Worm (Caenorhabditis elegans) whole organism, young adult: ENCODE results near the gene T08B1.1.

Source experiments
- F22D6.2 ChIP-seq: sonication (generic microtip); optimal IDR thresholded peaks from 2 replicates; lab custom pipeline; 2016; ENCODE audit warnings: mild to moderate bottlenecking, missing genetic modification characterization, missing compliant biosample characterization
- F37B4.10 ChIP-seq: fragments of 200-800 bp; sonication (Bioruptor generic); IDR thresholded peaks from 2 replicates; pipeline ENCODE4 v1.3.6; 2022; ENCODE audit warnings: missing genetic modification characterization, missing compliant biosample characterization
- F49E8.2 ChIP-seq: sonication (generic microtip); optimal IDR thresholded peaks from 3 replicates; lab custom pipeline; 2017; ENCODE audit warnings: missing genetic modification characterization, mild to moderate bottlenecking, missing compliant biosample characterization, antibody characterized with exemption, moderate library complexity; ENCODE audit not compliant: insufficient read depth
- F52B5.7 ChIP-seq: sonication (generic microtip); optimal IDR thresholded peaks from 2 replicates; lab custom pipeline; 2016; ENCODE audit warnings: mild to moderate bottlenecking, missing genetic modification characterization, missing compliant biosample characterization
- F57A8.1 ChIP-seq: fragments of 200-800 bp; sonication (Bioruptor generic); optimal IDR thresholded peaks from 2 replicates; lab custom pipeline; 2018; ENCODE audit warnings: mild to moderate bottlenecking, missing genetic modification characterization, moderate library complexity, missing compliant biosample characterization
- T26A5.8 ChIP-seq: sonication (generic microtip); optimal IDR thresholded peaks from 2 replicates; lab custom pipeline; 2016; ENCODE audit warnings: missing genetic modification characterization, missing compliant biosample characterization
- Y53G8AR.9 ChIP-seq: fragments of 200-800 bp; sonication (Bioruptor generic); conservative IDR thresholded peaks from 2 replicates; pipeline ENCODE4 v1.3.6; 2022; ENCODE audit warnings: missing genetic modification reagents, missing genetic modification characterization, missing compliant biosample characterization
- attf-6 ChIP-seq: fragments of 200-800 bp; sonication (Bioruptor generic); IDR thresholded peaks from 2 replicates; pipeline ENCODE4 v1.3.6; 2022; ENCODE audit warnings: missing genetic modification reagents, missing genetic modification characterization, missing compliant biosample characterization
- ccch-3 ChIP-seq: fragments of 200-800 bp; sonication (Bioruptor generic); optimal IDR thresholded peaks from 2 replicates; lab custom pipeline; 2018; ENCODE audit warnings: mild to moderate bottlenecking, missing genetic modification characterization, missing compliant biosample characterization
- cebp-1 ChIP-seq, 2 experiments: fragments of 200-800 bp in 1 of 2; sonication (Bioruptor generic) in 1 of 2; sonication (generic microtip) in 1 of 2; IDR thresholded peaks in 1 of 2; optimal IDR thresholded peaks in 1 of 2; 2 replicates each; pipeline versions ENCODE4 v1.3.6 to Lab custom; 2017 to 2022; ENCODE audit warnings: missing compliant biosample characterization in 2 of 2, missing genetic modification characterization in 2 of 2, mild to moderate bottlenecking in 1 of 2, missing genetic modification reagents in 1 of 2, moderate library complexity in 1 of 2
- cebp-2 ChIP-seq: fragments of 200-800 bp; sonication (Bioruptor generic); IDR thresholded peaks from 2 replicates; pipeline ENCODE4 v1.3.6; 2022; ENCODE audit warnings: missing genetic modification characterization, missing compliant biosample characterization
- ceh-27 ChIP-seq: fragments of 200-800 bp; sonication (Bioruptor generic); optimal IDR thresholded peaks from 2 replicates; lab custom pipeline; 2018; ENCODE audit warnings: mild to moderate bottlenecking, missing genetic modification characterization, moderate library complexity, missing compliant biosample characterization
- ceh-58 ChIP-seq: fragments of 200-800 bp; sonication (Bioruptor generic); IDR thresholded peaks from 2 replicates; pipeline ENCODE4 v1.3.6; 2022; ENCODE audit warnings: missing genetic modification characterization, missing compliant biosample characterization
- chd-7 ChIP-seq: sonication (generic microtip); optimal IDR thresholded peaks from 2 replicates; lab custom pipeline; 2016; ENCODE audit warnings: mild to moderate bottlenecking, missing genetic modification characterization, moderate library complexity, missing compliant biosample characterization
- dpl-1 ChIP-seq: fragments of 150-350 bp; optimal IDR thresholded peaks from 2 replicates; lab custom pipeline; 2014; ENCODE audit warnings: missing biosample characterization, missing genetic modification reagents, missing genetic modification characterization
- egrh-3 ChIP-seq: fragments of 200-800 bp; sonication (Bioruptor generic); IDR thresholded peaks from 2 replicates; pipeline ENCODE4 v1.3.6; 2022; ENCODE audit warnings: missing genetic modification reagents, missing genetic modification characterization, missing compliant biosample characterization
- ekl-4 ChIP-seq: fragments of 200-800 bp; sonication (Bioruptor generic); IDR thresholded peaks from 2 replicates; pipeline ENCODE4 v1.3.6; 2022; ENCODE audit warnings: missing genetic modification reagents, missing genetic modification characterization, missing compliant biosample characterization
- hmg-1.2 ChIP-seq: fragments of 200-800 bp; sonication (Bioruptor generic); IDR thresholded peaks from 2 replicates; pipeline ENCODE4 v1.3.6; 2022; ENCODE audit warnings: missing genetic modification reagents, missing genetic modification characterization, missing compliant biosample characterization
- hrde-1 ChIP-seq: sonication (generic microtip); optimal IDR thresholded peaks from 2 replicates; lab custom pipeline; 2016; ENCODE audit warnings: missing genetic modification characterization, mild to moderate bottlenecking, missing compliant biosample characterization, moderate library complexity, missing genotype, missing genetic modification reagents, borderline replicate concordance
- madf-3 ChIP-seq: fragments of 200-800 bp; sonication (Bioruptor generic); IDR thresholded peaks from 2 replicates; pipeline ENCODE4 v1.3.6; 2022; ENCODE audit warnings: missing genetic modification reagents, missing genetic modification characterization, missing compliant biosample characterization
- madf-8 ChIP-seq: fragments of 200-800 bp; sonication (Bioruptor generic); conservative IDR thresholded peaks from 2 replicates; pipeline ENCODE4 v1.3.6; 2022; ENCODE audit warnings: missing genetic modification reagents, missing genetic modification characterization, missing compliant biosample characterization
- mxl-1 ChIP-seq: sonication (generic microtip); optimal IDR thresholded peaks from 2 replicates; lab custom pipeline; 2016; ENCODE audit warnings: missing genetic modification characterization, missing compliant biosample characterization
- nhr-80 ChIP-seq: sonication (generic microtip); optimal IDR thresholded peaks from 2 replicates; lab custom pipeline; 2016; ENCODE audit warnings: missing genetic modification characterization, missing compliant biosample characterization
- pha-4 ChIP-seq: fragments of 150-350 bp; sonication (generic microtip); optimal IDR thresholded peaks from 2 replicates; lab custom pipeline; 2014; ENCODE audit warnings: missing biosample characterization, missing genetic modification reagents, missing genetic modification characterization
- rpc-1 ChIP-seq, 2 experiments: fragments of 150-350 bp in 1 of 2; sonication (generic microtip) in 1 of 2; optimal IDR thresholded peaks; 2 replicates each; lab custom pipeline; 2014 to 2018; ENCODE audit warnings: missing biosample characterization in 1 of 2, missing genetic modification characterization in 1 of 2, missing genetic modification reagents in 1 of 2, missing genotype in 1 of 2
- sea-2 ChIP-seq: fragments of 200-800 bp; sonication (Bioruptor generic); IDR thresholded peaks from 2 replicates; pipeline ENCODE4 v1.3.6; 2022; ENCODE audit warnings: missing genetic modification characterization, missing compliant biosample characterization
- snpc-1.3 ChIP-seq: sonication (generic microtip); optimal IDR thresholded peaks from 2 replicates; lab custom pipeline; 2017; ENCODE audit warnings: missing genetic modification characterization, mild to moderate bottlenecking, missing compliant biosample characterization, antibody characterized with exemption, moderate library complexity, missing genotype, missing genetic modification reagents; ENCODE audit not compliant: insufficient read depth
- snpc-3.4 ChIP-seq: sonication (generic microtip); optimal IDR thresholded peaks from 2 replicates; lab custom pipeline; 2017; ENCODE audit warnings: missing genetic modification characterization, mild to moderate bottlenecking, missing compliant biosample characterization, antibody characterized with exemption, moderate library complexity, missing genotype, missing genetic modification reagents
- tlf-1 ChIP-seq: fragments of 200-800 bp; sonication (Bioruptor generic); optimal IDR thresholded peaks from 2 replicates; lab custom pipeline; 2018; ENCODE audit warnings: mild to moderate bottlenecking, missing genetic modification characterization, missing compliant biosample characterization
- xnd-1 ChIP-seq: sonication (generic microtip); optimal IDR thresholded peaks from 2 replicates; lab custom pipeline; 2016; ENCODE audit warnings: missing genotype, missing genetic modification reagents, missing genetic modification characterization, missing compliant biosample characterization
- zfh-2 ChIP-seq: fragments of 200-800 bp; sonication (Bioruptor generic); conservative IDR thresholded peaks from 2 replicates; pipeline ENCODE4 v1.3.6; 2022; ENCODE audit warnings: missing genetic modification reagents, missing genetic modification characterization, missing compliant biosample characterization
- zim-3 ChIP-seq: sonication (generic microtip); optimal IDR thresholded peaks from 2 replicates; lab custom pipeline; 2017; ENCODE audit warnings: mild to moderate bottlenecking, missing genetic modification characterization, moderate library complexity, missing compliant biosample characterization
- ztf-18 ChIP-seq: sonication (generic microtip); optimal IDR thresholded peaks from 2 replicates; lab custom pipeline; 2016; ENCODE audit warnings: missing genotype, mild to moderate bottlenecking, missing genetic modification characterization, missing compliant biosample characterization
- ztf-26 ChIP-seq: sonication (generic microtip); optimal IDR thresholded peaks from 2 replicates; lab custom pipeline; 2017; ENCODE audit warnings: missing genetic modification characterization, missing compliant biosample characterization
- ztf-28 ChIP-seq: fragments of 200-800 bp; sonication (Bioruptor generic); IDR thresholded peaks from 2 replicates; pipeline ENCODE4 v1.3.6; 2022; ENCODE audit warnings: missing genetic modification reagents, missing genetic modification characterization, missing compliant biosample characterization

T08B1.1 gene

DNA sequence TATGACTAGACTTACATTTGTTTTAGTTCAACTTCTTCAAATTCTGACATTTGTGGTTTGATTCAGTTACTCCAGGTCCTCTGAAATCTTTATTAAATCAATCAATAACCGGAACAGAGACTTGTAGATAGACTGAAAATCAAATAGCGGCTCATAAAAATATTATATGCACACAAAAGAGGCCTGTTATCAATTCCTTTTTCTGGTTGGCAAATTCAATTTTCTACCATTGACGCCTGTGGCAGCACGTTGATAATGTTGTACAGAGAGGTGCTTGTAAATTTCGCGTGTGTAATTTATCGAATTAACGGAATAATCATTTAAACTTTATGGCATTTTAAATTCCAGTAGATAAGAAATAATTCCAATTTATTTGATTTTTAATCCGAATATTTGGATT, at the start of gene T08B1.1:
T08B1.1 (minus strand) TSS at position 92 of the 400 bp plus-strand sequence.
- TF ChIP-seq nhr-80 (tag; lab: Kevin White, UChicago) (peak; percentile 64), zim-3 (no peak)

DNA sequence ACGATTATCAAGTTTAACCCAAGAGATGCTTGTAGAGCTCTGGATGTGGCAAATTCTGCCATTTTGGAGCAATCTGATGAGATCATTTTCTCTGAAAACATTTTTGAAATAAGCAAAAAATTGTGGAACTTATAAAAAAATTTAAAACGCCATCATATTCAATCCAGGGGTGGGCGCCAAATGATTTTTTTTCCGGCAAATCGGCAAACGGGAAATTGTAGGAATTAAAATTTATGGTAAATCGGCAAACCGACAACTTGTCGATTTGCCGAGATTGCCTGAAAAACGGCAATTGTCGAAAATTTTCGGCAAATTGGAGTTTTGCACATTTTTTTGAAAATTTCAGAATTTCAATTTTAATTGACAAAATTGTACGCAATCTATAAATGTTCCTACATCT, 48.7 kb upstream of the T08B1.1 start, which contains the start of gene srab-23:
srab-23 (minus strand) TSS at position 101 of the 400 bp plus-strand sequence.
- TF ChIP-seq F57A8.1 (no peak), hrde-1 (tag; lab: Kevin White, UChicago) (no peak), ceh-58 (GFP tag; lab: Robert Waterston, UW) (no peak)

DNA sequence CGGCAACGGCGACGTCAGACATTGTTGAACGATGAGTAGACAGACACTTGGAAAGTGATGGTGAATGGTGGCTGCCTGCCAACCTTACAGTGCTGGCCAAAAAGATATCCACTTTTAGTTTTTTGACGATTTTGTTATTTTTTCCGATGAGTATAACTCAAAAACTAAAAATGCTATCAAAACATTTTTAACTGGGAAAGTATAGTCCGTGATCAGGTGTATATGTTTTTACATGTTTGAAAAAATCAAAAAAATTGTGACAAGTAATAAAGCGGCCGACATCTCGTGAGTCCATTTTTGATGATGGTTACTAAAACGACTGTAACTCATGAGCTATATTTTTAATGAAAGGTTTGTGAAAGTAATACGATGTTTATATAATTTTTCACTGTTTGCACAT, 44.6 kb upstream of the T08B1.1 start, which contains the start of gene hil-6:
hil-6 (minus strand) TSS at position 101 of the 400 bp plus-strand sequence.
- TF ChIP-seq chd-7 (tag; lab: Kevin White, UChicago): no peak
- TF ChIP-seq sea-2: no peak
- no peak for TF ChIP-seq ekl-4 (GFP tag; lab: Robert Waterston, UW)
- TF ChIP-seq cebp-2 (GFP tag; lab: Robert Waterston, UW): no peak
- no peak for TF ChIP-seq T26A5.8 (tag; lab: Kevin White, UChicago)
- no peak for TF ChIP-seq xnd-1 (tag; lab: Kevin White, UChicago)
- TF ChIP-seq F22D6.2: no peak

DNA sequence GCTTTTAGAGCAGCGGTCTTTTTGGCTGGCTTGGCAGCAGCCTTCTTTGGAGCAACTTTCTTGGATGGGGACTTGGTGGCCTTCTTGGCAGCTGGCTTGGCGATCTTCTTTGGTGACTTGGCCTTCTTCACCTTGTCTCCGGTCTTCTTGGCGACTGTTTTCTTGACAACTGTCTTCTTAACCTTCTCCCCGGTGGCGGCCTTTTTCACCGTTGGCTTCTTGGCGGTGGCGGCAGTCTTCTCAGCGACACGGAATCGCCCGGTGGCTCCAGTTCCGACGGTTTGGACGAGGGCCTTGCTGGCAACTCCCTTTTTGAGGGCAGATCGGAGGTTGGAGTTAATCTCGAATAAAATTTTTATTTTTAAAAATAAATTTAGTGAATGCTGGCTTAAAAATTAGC, 43.8 kb upstream of the T08B1.1 start:
- TF ChIP-seq madf-3 (0 out of 2 replicates have a peak, but pooled peaks have one; percentile 51), zfh-2 (GFP tag; lab: Robert Waterston, UW) (peak; percentile 46; the same call in 1 of the 2 replicates), snpc-1.3 (no peak), cebp-1 (GFP tag; IDR thresholded peaks at IDR 0.05; lab: Robert Waterston, UW) (no peak), cebp-1 (tag; optimal IDR thresholded peaks at IDR 0.05; lab: Kevin White, UChicago) (no peak)

DNA sequence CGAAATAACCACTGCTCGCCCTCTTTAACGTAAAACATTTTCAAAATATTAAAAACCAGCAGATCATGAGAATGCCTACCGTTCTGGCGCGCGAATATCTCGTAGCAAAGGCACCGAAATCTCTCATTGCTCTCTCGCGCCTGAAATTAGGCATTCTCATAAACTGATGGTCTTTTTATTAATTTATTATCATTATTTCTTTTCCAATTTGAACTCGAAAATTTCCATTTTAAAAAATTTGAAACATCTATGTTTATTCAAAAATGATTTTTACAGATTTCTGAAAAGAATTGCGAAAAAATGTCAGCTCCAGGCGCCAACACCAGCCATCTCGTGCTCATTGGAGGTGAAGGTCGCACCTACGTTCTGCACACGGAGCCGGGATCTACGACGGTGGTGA, 43.0 kb upstream of the T08B1.1 start, which contains the start of gene F59A7.12:
F59A7.12 (plus strand) TSS at position 301 of the 400 bp plus-strand sequence.
- no peak for TF ChIP-seq mxl-1 (tag; lab: Kevin White, UChicago)
- TF ChIP-seq pha-4: no peak
- no peak for TF ChIP-seq egrh-3 (GFP tag; lab: Robert Waterston, UW)
- TF ChIP-seq ztf-18 (tag; lab: Kevin White, UChicago): no peak
- TF ChIP-seq F49E8.2: no peak
- TF ChIP-seq rpc-1 (optimal IDR thresholded peaks at IDR 0.05; lab: Kevin White, UChicago): no peak
- no peak for TF ChIP-seq rpc-1 (tag; optimal IDR thresholded peaks at IDR 0.05; lab: Kevin White, UChicago)
- no peak for TF ChIP-seq ztf-28
- TF ChIP-seq ccch-3 (GFP tag; lab: Kevin White, UChicago): no peak

DNA sequence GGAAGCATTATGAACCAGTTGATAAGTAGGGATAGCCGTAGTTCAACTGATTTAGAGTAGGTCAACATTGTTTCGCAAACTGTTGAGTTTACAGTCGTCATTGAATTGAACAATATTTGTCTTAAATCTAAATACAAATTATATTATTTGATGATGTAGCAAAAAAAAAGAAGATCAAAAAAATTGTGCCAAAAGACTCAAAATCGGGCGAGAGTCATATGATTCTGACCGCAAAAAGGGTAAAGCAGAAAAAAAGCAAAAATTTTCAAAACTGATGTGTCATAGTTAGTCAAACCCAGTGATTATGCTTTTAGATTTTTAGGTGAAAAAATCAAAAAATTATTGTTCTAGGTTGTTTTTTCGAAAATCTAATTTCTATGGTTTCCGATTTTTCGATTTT, 40.9 kb upstream of the T08B1.1 start, which contains the start of gene srab-13:
srab-13 (minus strand) TSS at position 101 of the 400 bp plus-strand sequence.
- TF ChIP-seq cebp-1 (GFP tag; IDR thresholded peaks at IDR 0.05; lab: Robert Waterston, UW) (no peak), cebp-1 (tag; optimal IDR thresholded peaks at IDR 0.05; lab: Kevin White, UChicago) (no peak), attf-6 (no peak), hrde-1 (tag; lab: Kevin White, UChicago) (no peak), dpl-1 (no peak), cebp-2 (GFP tag; lab: Robert Waterston, UW) (no peak), F37B4.10 (GFP tag; lab: Robert Waterston, UW) (no peak), zfh-2 (GFP tag; lab: Robert Waterston, UW) (no peak), nhr-80 (tag; lab: Kevin White, UChicago) (no peak), tlf-1 (GFP tag; lab: Kevin White, UChicago) (no peak), snpc-3.4 (no peak), madf-8 (no peak), ceh-27 (GFP tag; lab: Kevin White, UChicago) (no peak), hmg-1.2 (GFP tag; lab: Robert Waterston, UW) (no peak), F52B5.7 (no peak), ekl-4 (GFP tag; lab: Robert Waterston, UW) (no peak), ztf-26 (tag; lab: Kevin White, UChicago) (no peak), Y53G8AR.9 (GFP tag; lab: Robert Waterston, UW) (no peak)
